Worm (Caenorhabditis elegans): ENCODE data around the gene nmy-3.

DNA sequence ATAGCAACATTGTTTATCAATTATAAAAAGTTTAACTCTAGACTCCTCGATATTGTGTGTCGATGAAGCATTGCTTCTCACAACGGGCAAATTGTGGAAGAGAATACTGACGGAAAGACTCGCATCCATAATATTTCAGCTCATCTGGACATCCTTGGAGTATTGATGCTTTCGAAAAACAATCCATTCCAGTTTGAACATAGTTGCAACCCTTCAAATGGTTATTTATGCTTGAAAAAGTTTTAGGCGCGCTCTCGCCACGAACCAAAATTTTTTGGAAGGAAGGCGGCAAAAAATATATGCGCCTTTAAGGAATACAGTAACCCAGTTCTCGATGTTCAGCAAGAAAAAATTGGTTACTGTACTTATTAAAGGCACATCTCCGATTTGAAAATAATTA, 48.2 kb downstream of the nmy-3 start:
- TF ChIP-seq pha-2 (tag; optimal IDR thresholded peaks at IDR 0.05): no peak
- TF ChIP-seq pha-4 (tag; optimal IDR thresholded peaks at IDR 0.05): no peak
- TF ChIP-seq fkh-10 (GFP tag; optimal IDR thresholded peaks at IDR 0.05): no peak
- TF ChIP-seq unc-42 (tag; optimal IDR thresholded peaks at IDR 0.05): no peak
- TF ChIP-seq sdc-2 (tag; optimal IDR thresholded peaks at IDR 0.05): no peak
- TF ChIP-seq odd-2 (tag; optimal IDR thresholded peaks at IDR 0.05): no peak
- no peak for TF ChIP-seq mec-3 (tag; optimal IDR thresholded peaks at IDR 0.05; ENCODE audit: borderline replicate concordance)
- no peak for TF ChIP-seq hlh-8 (tag; optimal IDR thresholded peaks at IDR 0.05)
- no peak for TF ChIP-seq C08G9.2 (tag; optimal IDR thresholded peaks at IDR 0.05)
- TF ChIP-seq elt-2 (tag; optimal IDR thresholded peaks at IDR 0.05): no peak
- no peak for TF ChIP-seq ceh-9 (tag; optimal IDR thresholded peaks at IDR 0.05)
- TF ChIP-seq nhr-11 (tag; optimal IDR thresholded peaks at IDR 0.05): no peak
- no peak for TF ChIP-seq hlh-30 (tag; optimal IDR thresholded peaks at IDR 0.05; ENCODE audit: insufficient read depth)
